Fruit fly (Drosophila melanogaster) whole organism, embryonic: Measurements from ENCODE around the gene Hgsnat.

Experiments used
- Bgb ChIP-seq: fragments of 200-800 bp; sonication (Bioruptor generic); IDR thresholded peaks from 2 replicates; pipeline ENCODE4 v1.3.6; 2022; ENCODE audit warnings: missing biosample characterization, missing genetic modification characterization; ENCODE audit not compliant: partially characterized antibody
- BtbVII ChIP-seq: fragments of 200-800 bp; sonication (Bioruptor generic); optimal IDR thresholded peaks from 3 replicates; lab custom pipeline; 2017; ENCODE audit warnings: missing biosample characterization, mild to moderate bottlenecking, missing genetic modification characterization
- CG10366 ChIP-seq: fragments of 200-800 bp; sonication (Bioruptor generic); IDR thresholded peaks from 2 replicates; pipeline ENCODE4 v1.3.6; 2022; ENCODE audit warnings: missing biosample characterization, missing genetic modification characterization
- CG11085 ChIP-seq: fragments of 200-800 bp; sonication (Bioruptor generic); IDR thresholded peaks from 2 replicates; pipeline ENCODE4 v1.3.6; 2022; ENCODE audit warnings: missing biosample characterization, missing genetic modification characterization
- CG11695 ChIP-seq: fragments of 200-800 bp; sonication (Bioruptor generic); IDR thresholded peaks from 3 replicates; pipeline ENCODE4 v1.3.6; 2022; ENCODE audit warnings: missing biosample characterization, missing genetic modification characterization
- CG11696 ChIP-seq: fragments of 200-800 bp; sonication (Bioruptor generic); IDR thresholded peaks from 2 replicates; pipeline ENCODE4 v1.3.6; 2022; ENCODE audit warnings: missing biosample characterization, missing genetic modification characterization
- CG1233 ChIP-seq: fragments of 200-800 bp; sonication (Bioruptor generic); optimal IDR thresholded peaks from 4 replicates; lab custom pipeline; 2018; ENCODE audit warnings: missing biosample characterization, mild to moderate bottlenecking, missing genetic modification characterization
- CG13624 ChIP-seq: fragments of 200-800 bp; sonication (Bioruptor generic); optimal IDR thresholded peaks from 2 replicates; lab custom pipeline; 2016; ENCODE audit warnings: missing biosample characterization, missing genetic modification characterization
- CG13894 ChIP-seq: fragments of 200-800 bp; sonication (Bioruptor generic); optimal IDR thresholded peaks from 3 replicates; lab custom pipeline; 2018; ENCODE audit warnings: missing biosample characterization, mild to moderate bottlenecking, missing genetic modification characterization, moderate library complexity
- CG14710 ChIP-seq: fragments of 200-800 bp; sonication (Bioruptor generic); optimal IDR thresholded peaks from 3 replicates; lab custom pipeline; 2019; ENCODE audit warnings: missing biosample characterization, mild to moderate bottlenecking, missing genetic modification characterization, moderate library complexity
- CG14860 ChIP-seq: fragments of 200-800 bp; sonication (Bioruptor generic); IDR thresholded peaks from 3 replicates; pipeline ENCODE4 v1.3.6; 2022; ENCODE audit warnings: missing biosample characterization, missing genetic modification characterization; ENCODE audit not compliant: partially characterized antibody
- CG17361 ChIP-seq: fragments of 200-800 bp; sonication (Bioruptor generic); IDR thresholded peaks from 3 replicates; pipeline ENCODE4 v1.3.6; 2022; ENCODE audit warnings: missing biosample characterization, missing genetic modification characterization
- CG17612 ChIP-seq: fragments of 200-800 bp; sonication (Bioruptor generic); IDR thresholded peaks from 2 replicates; pipeline ENCODE4 v1.3.6; 2022; ENCODE audit warnings: missing biosample characterization, missing genetic modification characterization
- CG18011 ChIP-seq: fragments of 200-800 bp; sonication (Bioruptor generic); optimal IDR thresholded peaks from 2 replicates; lab custom pipeline; 2017; ENCODE audit warnings: missing biosample characterization, missing genetic modification characterization, mild to moderate bottlenecking, moderate library complexity, missing genotype
- CG3065 ChIP-seq: fragments of 200-800 bp; sonication (Bioruptor generic); optimal IDR thresholded peaks from 2 replicates; lab custom pipeline; 2016; ENCODE audit warnings: missing biosample characterization, missing genetic modification characterization
- CG31365 ChIP-seq: fragments of 200-800 bp; sonication (Bioruptor generic); optimal IDR thresholded peaks from 2 replicates; lab custom pipeline; 2018; ENCODE audit warnings: missing biosample characterization, mild to moderate bottlenecking, missing genetic modification characterization
- CG31441 ChIP-seq: fragments of 200-800 bp; sonication (Bioruptor generic); IDR thresholded peaks from 2 replicates; pipeline ENCODE4 v1.3.6; 2022; ENCODE audit warnings: missing biosample characterization, missing genetic modification characterization
- CG3838 ChIP-seq: fragments of 200-800 bp; sonication (Bioruptor generic); optimal IDR thresholded peaks from 3 replicates; lab custom pipeline; 2016; ENCODE audit warnings: missing biosample characterization, missing genetic modification characterization
- CG6813 ChIP-seq: fragments of 200-800 bp; sonication (Bioruptor generic); optimal IDR thresholded peaks from 2 replicates; lab custom pipeline; 2017; ENCODE audit warnings: missing biosample characterization, missing genetic modification characterization, mild to moderate bottlenecking, moderate library complexity, missing genetic modification reagents
- CG7271 ChIP-seq: fragments of 200-800 bp; sonication (Bioruptor generic); optimal IDR thresholded peaks from 2 replicates; lab custom pipeline; 2018; ENCODE audit warnings: missing biosample characterization, mild to moderate bottlenecking, missing genetic modification characterization, moderate library complexity
- CG7556 ChIP-seq: fragments of 200-800 bp; sonication (Bioruptor generic); optimal IDR thresholded peaks from 2 replicates; lab custom pipeline; 2017; ENCODE audit warnings: missing biosample characterization, mild to moderate bottlenecking, missing genetic modification characterization
- CG7786 ChIP-seq: fragments of 200-800 bp; sonication (Bioruptor generic); optimal IDR thresholded peaks from 2 replicates; lab custom pipeline; 2016; ENCODE audit warnings: missing biosample characterization, missing genetic modification characterization
- CrebB ChIP-seq: fragments of 200-800 bp; sonication (Bioruptor generic); optimal IDR thresholded peaks from 3 replicates; lab custom pipeline; 2018; ENCODE audit warnings: missing biosample characterization, mild to moderate bottlenecking, missing genetic modification characterization
- Dbx ChIP-seq: fragments of 200-800 bp; sonication (Bioruptor generic); IDR thresholded peaks from 3 replicates; pipeline ENCODE4 v1.3.6; 2022; ENCODE audit warnings: missing biosample characterization, missing genetic modification characterization
- Elba2 ChIP-seq: fragments of 200-800 bp; sonication (Bioruptor generic); optimal IDR thresholded peaks from 3 replicates; lab custom pipeline; 2016; ENCODE audit warnings: missing biosample characterization, missing genetic modification characterization
- HLH3B ChIP-seq: fragments of 200-800 bp; sonication (Bioruptor generic); IDR thresholded peaks from 2 replicates; pipeline ENCODE4 v1.3.6; 2022; ENCODE audit warnings: missing biosample characterization, missing genetic modification characterization
- HLH4C ChIP-seq: fragments of 200-800 bp; sonication (Bioruptor generic); IDR thresholded peaks from 3 replicates; pipeline ENCODE4 v1.3.6; 2022; ENCODE audit warnings: missing biosample characterization, missing genetic modification characterization; ENCODE audit not compliant: partially characterized antibody
- Hmr ChIP-seq: fragments of 200-800 bp; sonication (Bioruptor generic); optimal IDR thresholded peaks from 3 replicates; lab custom pipeline; 2017; ENCODE audit warnings: mild to moderate bottlenecking, missing biosample characterization, missing genetic modification reagents, missing genetic modification characterization
- Myb ChIP-seq: fragments of 200-800 bp; sonication (Bioruptor generic); optimal IDR thresholded peaks from 2 replicates; lab custom pipeline; 2016; ENCODE audit warnings: missing biosample characterization, missing genetic modification characterization
- NC2α ChIP-seq: fragments of 200-800 bp; sonication (Bioruptor generic); optimal IDR thresholded peaks from 2 replicates; lab custom pipeline; 2016; ENCODE audit warnings: missing biosample characterization, missing genetic modification characterization
- Opbp ChIP-seq: fragments of 200-800 bp; sonication (Bioruptor generic); IDR thresholded peaks from 3 replicates; pipeline ENCODE4 v1.3.6; 2022; ENCODE audit warnings: missing biosample characterization, missing genetic modification characterization; ENCODE audit not compliant: partially characterized antibody
- PHDP ChIP-seq: fragments of 200-800 bp; sonication (Bioruptor generic); optimal IDR thresholded peaks from 3 replicates; lab custom pipeline; 2018; ENCODE audit warnings: missing biosample characterization, mild to moderate bottlenecking, missing genetic modification characterization, moderate library complexity
- Sox100B ChIP-seq: fragments of 200-800 bp; sonication (Bioruptor generic); optimal IDR thresholded peaks from 3 replicates; lab custom pipeline; 2018; ENCODE audit warnings: missing biosample characterization, mild to moderate bottlenecking, missing genetic modification characterization
- Tbp ChIP-seq: fragments of >200 bp; optimal IDR thresholded peaks from 2 replicates; lab custom pipeline; 2018; ENCODE audit warnings: missing biosample characterization, missing genetic modification characterization
- bsh ChIP-seq, 2 experiments: fragments of 200-800 bp; sonication (Bioruptor generic); optimal IDR thresholded peaks; 2 replicates each; lab custom pipeline; 2017 to 2018; ENCODE audit warnings: mild to moderate bottlenecking in 2 of 2, missing biosample characterization in 2 of 2, missing genetic modification characterization in 2 of 2, moderate library complexity in 1 of 2
- cato ChIP-seq: fragments of 200-800 bp; sonication (Bioruptor generic); optimal IDR thresholded peaks from 2 replicates; lab custom pipeline; 2016; ENCODE audit warnings: missing biosample characterization, missing genetic modification characterization, borderline replicate concordance
- chm ChIP-seq: fragments of 200-800 bp; sonication (Bioruptor generic); IDR thresholded peaks from 2 replicates; pipeline ENCODE4 v1.3.6; 2022; ENCODE audit warnings: missing biosample characterization, missing genetic modification characterization
- ci ChIP-seq: fragments of 200-800 bp; sonication (Bioruptor generic); IDR thresholded peaks from 3 replicates; pipeline ENCODE4 v1.3.6; 2022; ENCODE audit warnings: missing biosample characterization, missing genetic modification characterization
- ems ChIP-seq: fragments of 200-800 bp; sonication (Bioruptor generic); optimal IDR thresholded peaks from 3 replicates; lab custom pipeline; 2016; ENCODE audit warnings: missing biosample characterization, missing genetic modification characterization
- fu2 ChIP-seq: fragments of 200-800 bp; sonication (Bioruptor generic); optimal IDR thresholded peaks from 2 replicates; lab custom pipeline; 2016; ENCODE audit warnings: missing biosample characterization, missing genetic modification characterization
- gcm2 ChIP-seq: fragments of 200-800 bp; sonication (Bioruptor generic); optimal IDR thresholded peaks from 2 replicates; lab custom pipeline; 2016; ENCODE audit warnings: missing biosample characterization, missing genetic modification characterization
- kah ChIP-seq: fragments of 200-800 bp; sonication (Bioruptor generic); optimal IDR thresholded peaks from 2 replicates; lab custom pipeline; 2018; ENCODE audit warnings: missing biosample characterization, mild to moderate bottlenecking, missing genetic modification characterization
- kni ChIP-seq: fragments of 200-800 bp; sonication (Bioruptor generic); optimal IDR thresholded peaks from 3 replicates; lab custom pipeline; 2017; ENCODE audit warnings: mild to moderate bottlenecking, missing biosample characterization, missing genetic modification reagents, missing genetic modification characterization
- mirr ChIP-seq: fragments of 200-800 bp; sonication (Bioruptor generic); optimal IDR thresholded peaks from 3 replicates; lab custom pipeline; 2018; ENCODE audit warnings: missing biosample characterization, mild to moderate bottlenecking, missing genetic modification characterization
- pfk ChIP-seq: fragments of 200-800 bp; sonication (Bioruptor generic); optimal IDR thresholded peaks from 2 replicates; lab custom pipeline; 2018; ENCODE audit warnings: missing biosample characterization, mild to moderate bottlenecking, missing genetic modification characterization, moderate library complexity
- ro ChIP-seq: fragments of 200-800 bp; sonication (Bioruptor generic); IDR thresholded peaks from 2 replicates; pipeline ENCODE4 v1.3.6; 2022; ENCODE audit warnings: missing biosample characterization, missing genetic modification characterization
- sob ChIP-seq: fragments of 200-800 bp; sonication (Bioruptor generic); IDR thresholded peaks from 2 replicates; pipeline ENCODE4 v1.3.6; 2022; ENCODE audit warnings: missing biosample characterization, missing genetic modification characterization
- tna ChIP-seq: fragments of 200-800 bp; sonication (Bioruptor generic); IDR thresholded peaks from 2 replicates; pipeline ENCODE4 v1.3.6; 2022; ENCODE audit warnings: missing biosample characterization, missing genetic modification characterization; ENCODE audit not compliant: partially characterized antibody
- zen2 ChIP-seq: fragments of 200-800 bp; sonication (Bioruptor generic); IDR thresholded peaks from 3 replicates; pipeline ENCODE4 v1.3.6; 2022; ENCODE audit warnings: missing biosample characterization, missing genetic modification characterization; ENCODE audit not compliant: partially characterized antibody

Gene Hgsnat

dm6 chrX:4955788-4956442, 37.4 kb downstream of the Hgsnat start (continued):
- TF ChIP-seq CG14860 (GFP tag; lab: Robert Waterston, UW), result peak; percentile 91
- TF ChIP-seq CG17612, result no peak
- TF ChIP-seq Tbp, result no peak
- peak; percentile 46; the same call in 1 of the 2 replicates for TF ChIP-seq CG11696 (GFP tag; lab: Robert Waterston, UW)
- TF ChIP-seq Myb (GFP tag; lab: Kevin White, UChicago), result peak; percentile 87
- TF ChIP-seq CG7786, result no peak
- TF ChIP-seq CG18011, result no peak
- TF ChIP-seq zen2, result peak; percentile 94
- TF ChIP-seq kni (GFP tag; lab: Kevin White, UChicago), result peak; percentile 90
- peak; percentile 23 for TF ChIP-seq CG1233 (GFP tag; lab: Kevin White, UChicago)
- TF ChIP-seq Dbx (GFP tag; lab: Robert Waterston, UW), result 0 out of 3 replicates have a peak, but pooled peaks have one; percentile 14
- TF ChIP-seq Elba2 (GFP tag; lab: Kevin White, UChicago), result no peak
- TF ChIP-seq tna (GFP tag; lab: Robert Waterston, UW), result peak; percentile 92
- peak; percentile 51; the same call in 1 of the 3 replicates for TF ChIP-seq CG11695
- TF ChIP-seq mirr (GFP tag; lab: Kevin White, UChicago), result peak; percentile 28
- TF ChIP-seq CG31441 (GFP tag; lab: Robert Waterston, UW), result no peak
- TF ChIP-seq ci (GFP tag; lab: Robert Waterston, UW), result 0 out of 3 replicates have a peak, but pooled peaks have one; percentile 12
- TF ChIP-seq CG3838 (GFP tag; lab: Kevin White, UChicago), result no peak
- no peak for TF ChIP-seq ro (GFP tag; lab: Robert Waterston, UW)
- no peak for TF ChIP-seq PHDP (tag; lab: Kevin White, UChicago)
- TF ChIP-seq CG31365 (tag; lab: Kevin White, UChicago), result peak; percentile 2
- TF ChIP-seq CG13894 (tag; lab: Kevin White, UChicago), result peak; percentile 39
- no peak for TF ChIP-seq ems (GFP tag; lab: Kevin White, UChicago)
- TF ChIP-seq HLH4C (GFP tag; lab: Robert Waterston, UW), result peak; percentile 93
- peak; percentile 95 for TF ChIP-seq Opbp (GFP tag; lab: Robert Waterston, UW)
- peak; percentile 27 for TF ChIP-seq CG13624 (GFP tag; lab: Kevin White, UChicago)
- peak; percentile 20 for TF ChIP-seq CG10366 (GFP tag; lab: Robert Waterston, UW)
- peak; percentile 45 for TF ChIP-seq CrebB (tag; lab: Kevin White, UChicago)
- peak; percentile 35 for TF ChIP-seq CG14710 (tag; lab: Kevin White, UChicago)
- no peak for TF ChIP-seq fu2 (GFP tag; lab: Kevin White, UChicago)
- no peak for TF ChIP-seq pfk (GFP tag; lab: Kevin White, UChicago)
- no peak for TF ChIP-seq CG7271 (tag; lab: Kevin White, UChicago)
- no peak for TF ChIP-seq gcm2 (GFP tag; lab: Kevin White, UChicago)
- no peak for TF ChIP-seq NC2α (GFP tag; lab: Kevin White, UChicago)
- peak in 1 of 2 experiments; percentile 12 for TF ChIP-seq bsh (GFP tag; optimal IDR thresholded peaks at IDR 0.05; lab: Kevin White, UChicago)
- peak; percentile 98 for TF ChIP-seq Bgb (GFP tag; lab: Robert Waterston, UW)
- peak; percentile 40; the same call in 1 of the 2 replicates for TF ChIP-seq sob (GFP tag; lab: Robert Waterston, UW)
- TF ChIP-seq CG7556 (GFP tag; lab: Kevin White, UChicago), result peak; percentile 1
- TF ChIP-seq BtbVII (GFP tag; lab: Kevin White, UChicago), result no peak
- no peak for TF ChIP-seq Sox100B
- TF ChIP-seq chm (GFP tag; lab: Robert Waterston, UW), result 0 out of 2 replicates have a peak, but pooled peaks have one; percentile 33
- no peak for TF ChIP-seq CG11085 (GFP tag; lab: Robert Waterston, UW)
- no peak for TF ChIP-seq cato (GFP tag; lab: Kevin White, UChicago)
- 0 out of 2 replicates have a peak, but pooled peaks have one; percentile 6 for TF ChIP-seq HLH3B (GFP tag; lab: Robert Waterston, UW)
- no peak for TF ChIP-seq CG6813 (GFP tag; lab: Kevin White, UChicago)
- peak; percentile 4 for TF ChIP-seq kah (GFP tag; lab: Kevin White, UChicago)
- peak; percentile 85 for TF ChIP-seq Hmr (GFP tag; lab: Kevin White, UChicago)
- TF ChIP-seq CG17361 (GFP tag; lab: Robert Waterston, UW), result no peak
- TF ChIP-seq CG3065, result no peak
